Fruit fly (Drosophila melanogaster) whole organism, prepupa: ENCODE data around the gene Nuf2.

Experiments
- Blimp-1 ChIP-seq: fragments of 200-800 bp; sonication (Bioruptor generic); optimal IDR thresholded peaks from 3 replicates; lab custom pipeline; 2017; ENCODE audit warnings: missing biosample characterization, missing genetic modification characterization, mild to moderate bottlenecking, moderate library complexity, missing genetic modification reagents
- Ets96B ChIP-seq: fragments of 200-800 bp; optimal IDR thresholded peaks from 2 replicates; lab custom pipeline; 2019; ENCODE audit warnings: missing biosample characterization, mild to moderate bottlenecking, missing genetic modification characterization, moderate library complexity
- Gug ChIP-seq: fragments of 200-800 bp; sonication (Bioruptor generic); IDR thresholded peaks from 2 replicates; pipeline ENCODE4 v1.3.6; 2022; ENCODE audit warnings: missing biosample characterization, missing genetic modification characterization
- Hr38 ChIP-seq: sonication (Bioruptor generic); optimal IDR thresholded peaks from 2 replicates; lab custom pipeline; 2016; ENCODE audit warnings: missing biosample characterization, missing genetic modification characterization
- topi ChIP-seq: fragments of 200-800 bp; sonication (Bioruptor generic); optimal IDR thresholded peaks from 3 replicates; lab custom pipeline; 2016; ENCODE audit warnings: missing biosample characterization, missing genetic modification characterization

DNA sequence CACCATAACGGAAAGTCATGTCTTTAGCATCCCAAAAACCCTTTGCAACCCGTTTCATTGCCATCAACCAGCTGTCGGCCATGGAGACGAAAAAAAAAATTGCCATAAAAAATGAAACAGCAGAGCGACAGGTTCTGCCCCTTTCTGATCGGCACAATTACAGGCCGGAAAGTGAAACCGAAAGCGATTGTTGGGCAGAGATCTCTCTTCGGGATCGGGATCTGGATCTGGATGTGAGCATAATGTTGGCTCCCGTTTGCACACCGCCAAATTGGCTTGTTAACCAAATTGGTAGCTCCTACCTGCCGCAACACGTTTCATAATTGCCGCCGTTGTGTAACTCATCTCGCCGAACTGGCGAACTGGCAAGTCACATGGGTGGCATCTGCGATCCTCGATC is 16.6 kb upstream of the Nuf2 start:
- TF ChIP-seq Blimp-1 (GFP tag; lab: Kevin White, UChicago) (peak; percentile 94), Gug (no peak), topi (GFP tag; lab: Kevin White, UChicago) (no peak), Ets96B (no peak), Hr38 (GFP tag; lab: Kevin White, UChicago) (no peak)
